Worm (Caenorhabditis elegans): ENCODE data around the gene ntr-2.

The ntr-2 gene

ce11 chrX:14928854-14929253, at the start of gene ntr-2:
Gene ntr-2, minus strand, starts transcription at chrX:14928954.
- TF ChIP-seq mef-2 (tag; optimal IDR thresholded peaks at IDR 0.05) (no peak), zip-4 (GFP tag; optimal IDR thresholded peaks at IDR 0.05) (no peak), ztf-11 (tag; optimal IDR thresholded peaks at IDR 0.05) (no peak), fkh-4 (tag; optimal IDR thresholded peaks at IDR 0.05; ENCODE audit: borderline replicate concordance) (no peak), vab-15 (tag; optimal IDR thresholded peaks at IDR 0.05) (no peak), nhr-90 (tag; optimal IDR thresholded peaks at IDR 0.05; ENCODE audit: poor library complexity) (no peak), lin-39 (tag; optimal IDR thresholded peaks at IDR 0.05) (no peak), lin-14 (GFP tag; optimal IDR thresholded peaks at IDR 0.05) (no peak)

- peak; percentile 7 for TF ChIP-seq nhr-85 (tag)
- TF ChIP-seq nhr-47 (tag; optimal IDR thresholded peaks at IDR 0.05): no peak
Measured at ce11 chrX:14976840-14977534, 48.2 kb upstream of the ntr-2 start.

- TF ChIP-seq nhr-19 (GFP tag; conservative IDR thresholded peaks at IDR 0.05) (no peak), snpc-4 (tag; optimal IDR thresholded peaks at IDR 0.05) (peak; percentile 4), dsc-1 (tag; optimal IDR thresholded peaks at IDR 0.05) (peak; percentile 14), pax-3 (tag; optimal IDR thresholded peaks at IDR 0.05) (no peak), ceh-63 (GFP tag; optimal IDR thresholded peaks at IDR 0.05) (no peak), mef-2 (tag; optimal IDR thresholded peaks at IDR 0.05) (no peak), elt-3 (tag; optimal IDR thresholded peaks at IDR 0.05) (peak in 3 of 6 experiments; percentile 24 to 31 (median 25)), swsn-7 (tag; optimal IDR thresholded peaks at IDR 0.05) (peak; percentile 44), lin-39 (tag; optimal IDR thresholded peaks at IDR 0.05) (no peak), tlp-1 (tag; optimal IDR thresholded peaks at IDR 0.05) (no peak), unc-86 (tag; optimal IDR thresholded peaks at IDR 0.05) (no peak), ama-1 (optimal IDR thresholded peaks at IDR 0.05) (no peak), nhr-77 (tag; optimal IDR thresholded peaks at IDR 0.05) (peak; percentile 11), C04F5.9 (tag; optimal IDR thresholded peaks at IDR 0.05) (no peak), irx-1 (tag; optimal IDR thresholded peaks at IDR 0.05) (peak; percentile 36), nhr-237 (tag; optimal IDR thresholded peaks at IDR 0.05) (peak; percentile 26), mab-9 (GFP tag; IDR thresholded peaks at IDR 0.05) (no peak), mdl-1 (tag; optimal IDR thresholded peaks at IDR 0.05) (peak in 1 of 2 experiments; percentile 34), dpl-1 (GFP tag; optimal IDR thresholded peaks at IDR 0.05) (peak in 2 of 3 experiments; percentile 40 to 43), xbp-1 (tag; optimal IDR thresholded peaks at IDR 0.05) (peak; percentile 6), lir-3 (tag; optimal IDR thresholded peaks at IDR 0.05; ENCODE audit: poor library complexity) (no peak), nhr-11 (tag; optimal IDR thresholded peaks at IDR 0.05) (no peak), nhr-76 (tag; optimal IDR thresholded peaks at IDR 0.05) (no peak), efl-3 (GFP tag; optimal IDR thresholded peaks at IDR 0.05) (no peak), nhr-84 (tag; optimal IDR thresholded peaks at IDR 0.05) (no peak), hlh-17 (GFP tag; optimal IDR thresholded peaks at IDR 0.05; ENCODE audit: borderline replicate concordance) (no peak), elt-2 (tag; optimal IDR thresholded peaks at IDR 0.05) (no peak), unc-30 (tag; optimal IDR thresholded peaks at IDR 0.05) (no peak), fkh-4 (tag; optimal IDR thresholded peaks at IDR 0.05; ENCODE audit: borderline replicate concordance) (no peak), nhr-12 (tag; optimal IDR thresholded peaks at IDR 0.05) (no peak), nhr-90 (tag; optimal IDR thresholded peaks at IDR 0.05; ENCODE audit: poor library complexity) (peak; percentile 11), grh-1 (GFP tag; IDR thresholded peaks at IDR 0.05) (peak; percentile 46), tbx-2 (tag; optimal IDR thresholded peaks at IDR 0.05) (peak; percentile 60), skn-1 (tag; optimal IDR thresholded peaks at IDR 0.05) (peak; percentile 65), unc-62 (GFP tag; optimal IDR thresholded peaks at IDR 0.05) (no peak), lin-15B (tag; optimal IDR thresholded peaks at IDR 0.05) (no peak), nhr-28 (tag; optimal IDR thresholded peaks at IDR 0.05) (no peak), egl-27 (tag; optimal IDR thresholded peaks at IDR 0.05) (no peak), mep-1 (tag; optimal IDR thresholded peaks at IDR 0.05) (peak; percentile 71), C34B4.2 (tag; optimal IDR thresholded peaks at IDR 0.05) (no peak)
Measured at ce11 chrX:14975467-14976167, 46.9 kb upstream of the ntr-2 start, which contains the start of gene F20D1.3. Gene F20D1.3, plus strand, starts transcription at chrX:14976117.
